Worm (Caenorhabditis elegans) whole organism, L3 larva: Measurements from ENCODE around the gene flp-21.

Source experiments
- R02D3.7 ChIP-seq: fragments of 150-350 bp; optimal IDR thresholded peaks from 2 replicates; lab custom pipeline; 2014; ENCODE audit warnings: missing biosample characterization, missing genetic modification characterization
- ZK546.5 ChIP-seq: sonication (generic microtip); optimal IDR thresholded peaks from 2 replicates; lab custom pipeline; 2017; ENCODE audit warnings: missing biosample characterization, missing genetic modification characterization
- aly-2 ChIP-seq: fragments of 150-350 bp; optimal IDR thresholded peaks from 2 replicates; lab custom pipeline; 2014; ENCODE audit warnings: missing biosample characterization, missing genetic modification characterization
- ama-1 ChIP-seq: fragments of 150-350 bp; optimal IDR thresholded peaks from 2 replicates; lab custom pipeline; 2018
- ceh-16 ChIP-seq: sonication (generic microtip); optimal IDR thresholded peaks from 2 replicates; lab custom pipeline; 2017; ENCODE audit warnings: missing biosample characterization, missing genetic modification characterization
- ceh-28 ChIP-seq: fragments of 150-350 bp; optimal IDR thresholded peaks from 2 replicates; lab custom pipeline; 2014; ENCODE audit warnings: missing biosample characterization, missing genetic modification reagents, missing genetic modification characterization
- ceh-82 ChIP-seq: fragments of 150-350 bp; optimal IDR thresholded peaks from 2 replicates; lab custom pipeline; 2014; ENCODE audit warnings: missing biosample characterization, missing genetic modification characterization
- daf-12 ChIP-seq: fragments of 150-350 bp; optimal IDR thresholded peaks from 2 replicates; lab custom pipeline; 2014; ENCODE audit warnings: missing biosample characterization, missing genetic modification reagents, missing genetic modification characterization
- egl-5 ChIP-seq: fragments of 150-350 bp; optimal IDR thresholded peaks from 2 replicates; lab custom pipeline; 2017; ENCODE audit warnings: missing biosample characterization, missing genetic modification reagents, missing genetic modification characterization, inconsistent platforms
- elt-1 ChIP-seq: fragments of 150-350 bp; optimal IDR thresholded peaks from 2 replicates; lab custom pipeline; 2014; ENCODE audit warnings: missing biosample characterization, missing genetic modification characterization
- elt-2 ChIP-seq: sonication (generic microtip); optimal IDR thresholded peaks from 2 replicates; lab custom pipeline; 2016; ENCODE audit warnings: missing genetic modification reagents, mild to moderate bottlenecking, missing genetic modification characterization, missing compliant biosample characterization
- elt-3 ChIP-seq, 3 experiments: fragments of 150-350 bp in 1 of 3; sonication (generic microtip) in 2 of 3; optimal IDR thresholded peaks; 2 replicates in 2 of 3; 4 replicates in 1 of 3; lab custom pipeline; 2014 to 2017; ENCODE audit warnings: missing biosample characterization in 3 of 3, missing genetic modification characterization in 3 of 3
- eor-1 ChIP-seq, 2 experiments: fragments of 150-350 bp; optimal IDR thresholded peaks; 2 replicates each; lab custom pipeline; 2014 to 2018; ENCODE audit warnings: missing biosample characterization in 2 of 2, missing genetic modification characterization in 2 of 2
- fkh-10 ChIP-seq: sonication (generic microtip); optimal IDR thresholded peaks from 2 replicates; lab custom pipeline; 2017; ENCODE audit warnings: missing biosample characterization, missing genetic modification reagents, missing genetic modification characterization
- fkh-2 ChIP-seq: fragments of 150-350 bp; optimal IDR thresholded peaks from 2 replicates; lab custom pipeline; 2014; ENCODE audit warnings: missing biosample characterization, missing genetic modification reagents, missing genetic modification characterization
- fos-1 ChIP-seq: fragments of 150-350 bp; optimal IDR thresholded peaks from 2 replicates; lab custom pipeline; 2014; ENCODE audit warnings: missing biosample characterization, missing genetic modification characterization
- jun-1 ChIP-seq: fragments of 150-350 bp; optimal IDR thresholded peaks from 2 replicates; lab custom pipeline; 2014; ENCODE audit warnings: missing biosample characterization, missing genetic modification reagents, missing genetic modification characterization
- lin-15B ChIP-seq: fragments of 150-350 bp; optimal IDR thresholded peaks from 2 replicates; lab custom pipeline; 2014; ENCODE audit warnings: missing biosample characterization, missing genetic modification characterization
- lin-39 ChIP-seq: fragments of 150-350 bp; optimal IDR thresholded peaks from 2 replicates; lab custom pipeline; 2018; ENCODE audit warnings: missing biosample characterization, missing genetic modification reagents, missing genetic modification characterization
- lsy-12 ChIP-seq: sonication (generic microtip); optimal IDR thresholded peaks from 2 replicates; lab custom pipeline; 2016; ENCODE audit warnings: mild to moderate bottlenecking, missing genetic modification characterization, missing compliant biosample characterization
- mml-1 ChIP-seq: fragments of 150-350 bp; sonication (generic microtip); optimal IDR thresholded peaks from 3 replicates; lab custom pipeline; 2014; ENCODE audit warnings: missing biosample characterization, missing genetic modification characterization
- nfya-1 ChIP-seq: sonication (generic microtip); optimal IDR thresholded peaks from 2 replicates; lab custom pipeline; 2017; ENCODE audit warnings: missing genetic modification characterization, mild to moderate bottlenecking, missing compliant biosample characterization, antibody characterized with exemption, moderate library complexity; ENCODE audit not compliant: insufficient read depth
- nhr-11 ChIP-seq: fragments of 150-350 bp; optimal IDR thresholded peaks from 2 replicates; lab custom pipeline; 2014; ENCODE audit warnings: missing biosample characterization, missing genetic modification characterization
- nhr-12 ChIP-seq: fragments of 150-350 bp; optimal IDR thresholded peaks from 2 replicates; lab custom pipeline; 2014; ENCODE audit warnings: missing biosample characterization, missing genetic modification characterization
- nhr-23 ChIP-seq: fragments of 150-350 bp; optimal IDR thresholded peaks from 2 replicates; lab custom pipeline; 2014; ENCODE audit warnings: missing biosample characterization, missing genetic modification reagents, missing genetic modification characterization
- nhr-237 ChIP-seq: fragments of 150-350 bp; optimal IDR thresholded peaks from 2 replicates; lab custom pipeline; 2014; ENCODE audit warnings: missing biosample characterization, missing genetic modification characterization
- nhr-25 ChIP-seq: sonication (generic microtip); optimal IDR thresholded peaks from 2 replicates; lab custom pipeline; 2017; ENCODE audit warnings: missing biosample characterization, missing genetic modification characterization
- nhr-28 ChIP-seq: fragments of 150-350 bp; optimal IDR thresholded peaks from 2 replicates; lab custom pipeline; 2014; ENCODE audit warnings: missing biosample characterization, missing genetic modification characterization
- nhr-43 ChIP-seq: sonication (generic microtip); optimal IDR thresholded peaks from 2 replicates; lab custom pipeline; 2016; ENCODE audit warnings: mild to moderate bottlenecking, missing genetic modification characterization, missing compliant biosample characterization; ENCODE audit not compliant: poor library complexity, severe bottlenecking
- nhr-67 ChIP-seq: fragments of 150-350 bp; optimal IDR thresholded peaks from 2 replicates; lab custom pipeline; 2014; ENCODE audit warnings: missing biosample characterization, missing genetic modification characterization
- nhr-76 ChIP-seq: fragments of 150-350 bp; sonication (generic microtip); optimal IDR thresholded peaks from 5 replicates; lab custom pipeline; 2014; ENCODE audit warnings: missing biosample characterization, missing genetic modification characterization
- nhr-77 ChIP-seq: fragments of 150-350 bp; optimal IDR thresholded peaks from 2 replicates; lab custom pipeline; 2014; ENCODE audit warnings: missing biosample characterization, missing genetic modification characterization
- sea-2 ChIP-seq: fragments of 150-350 bp; sonication (generic microtip); optimal IDR thresholded peaks from 4 replicates; lab custom pipeline; 2014; ENCODE audit warnings: missing biosample characterization, missing genetic modification reagents, missing genetic modification characterization
- tbx-2 ChIP-seq: sonication (generic microtip); optimal IDR thresholded peaks from 2 replicates; lab custom pipeline; 2016; ENCODE audit warnings: mild to moderate bottlenecking, missing genetic modification characterization, missing compliant biosample characterization
- unc-62 ChIP-seq: fragments of 150-350 bp; sonication (generic microtip); optimal IDR thresholded peaks from 4 replicates; lab custom pipeline; 2014; ENCODE audit warnings: missing biosample characterization, missing genetic modification reagents, missing genetic modification characterization
- zag-1 ChIP-seq: fragments of 150-350 bp; optimal IDR thresholded peaks from 2 replicates; lab custom pipeline; 2014; ENCODE audit warnings: missing biosample characterization, missing genetic modification characterization
- ztf-11 ChIP-seq: fragments of 150-350 bp; optimal IDR thresholded peaks from 2 replicates; lab custom pipeline; 2014; ENCODE audit warnings: missing biosample characterization, missing genetic modification characterization
- ztf-4 ChIP-seq: fragments of 150-350 bp; optimal IDR thresholded peaks from 2 replicates; lab custom pipeline; 2014; ENCODE audit warnings: missing biosample characterization, missing genetic modification characterization

flp-21 gene

DNA sequence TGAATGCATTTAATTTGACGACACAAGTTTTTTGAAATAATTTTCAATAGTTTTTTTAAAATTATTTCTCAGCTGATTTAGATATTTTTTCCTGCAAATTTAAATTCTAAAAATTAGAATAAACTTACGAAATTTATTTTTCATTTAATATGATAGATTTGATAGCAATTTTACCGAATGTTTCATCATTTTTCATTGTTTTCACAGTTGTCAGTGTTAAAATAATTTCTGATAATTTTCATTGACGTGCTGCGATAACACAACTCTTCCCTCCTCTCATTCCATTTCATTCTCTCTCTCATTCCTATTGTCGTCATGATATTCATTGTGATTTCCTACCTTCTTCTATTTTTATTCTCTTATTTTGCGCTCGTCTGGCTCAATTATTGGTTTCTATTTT, 33.0 kb upstream of the flp-21 start, which contains the start of gene hint-3:
Gene hint-3 (plus strand): TSS at position 301 of the 400 bp plus-strand sequence.
- no peak for TF ChIP-seq nhr-237 (tag; lab: Kevin White, UChicago)
- no peak for TF ChIP-seq nhr-67 (tag; lab: Kevin White, UChicago)
- peak; percentile 36 for TF ChIP-seq elt-2
- TF ChIP-seq lin-39 (tag; lab: Kevin White, UChicago) = no peak
- TF ChIP-seq, all 47 proteins: peak for 1

- TF ChIP-seq nhr-237 (tag; lab: Kevin White, UChicago) (no peak), nhr-28 (tag; lab: Kevin White, UChicago) (no peak), elt-2 (no peak), fos-1 (tag; lab: Kevin White, UChicago) (no peak), nfya-1 (tag; lab: Kevin White, UChicago) (peak; percentile 83)
These were observed 31.3 kb upstream of the flp-21 start for ce11 chrV:7761906-7762305.

DNA sequence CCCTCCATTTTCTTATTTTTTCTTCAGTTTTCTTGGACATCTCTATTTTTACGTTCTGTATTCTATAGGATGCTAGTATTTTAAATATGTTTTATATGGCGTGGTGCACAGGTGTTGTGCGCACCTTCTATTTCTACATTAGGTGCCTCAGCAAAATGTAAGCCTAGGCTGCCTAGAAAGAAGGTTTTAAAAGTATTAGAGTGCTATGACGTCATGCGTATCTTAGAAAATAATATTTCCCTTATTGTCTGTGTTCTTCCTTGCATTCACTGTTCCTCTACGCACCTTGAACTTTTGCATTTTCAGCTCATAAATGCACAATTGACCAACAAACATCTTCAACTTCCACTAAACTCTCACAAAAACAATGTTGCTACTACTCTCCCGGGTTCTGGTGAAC, 22.2 kb upstream of the flp-21 start, which contains the start of gene frpr-3:
Gene frpr-3 (plus strand): TSS at position 301 of the 400 bp plus-strand sequence.
- TF ChIP-seq aly-2 (tag; lab: Kevin White, UChicago) (no peak), R02D3.7 (no peak), daf-12 (tag; lab: Kevin White, UChicago) (no peak), nfya-1 (tag; lab: Kevin White, UChicago) (no peak), nhr-12 (tag; lab: Kevin White, UChicago) (no peak), nhr-67 (tag; lab: Kevin White, UChicago) (no peak), tbx-2 (tag; lab: Kevin White, UChicago) (no peak), elt-1 (no peak), ama-1 (lab: Kevin White, UChicago) (no peak), lin-39 (tag; lab: Kevin White, UChicago) (no peak), lsy-12 (tag; lab: Kevin White, UChicago) (no peak), ceh-82 (tag; lab: Kevin White, UChicago) (no peak), jun-1 (tag; lab: Kevin White, UChicago) (no peak), ceh-16 (tag; lab: Kevin White, UChicago) (no peak)
- TF ChIP-seq, all 47 proteins: peak for 0

ce11 chrV:7773647-7774046, 19.5 kb upstream of the flp-21 start:
- TF ChIP-seq ceh-16 (tag; lab: Kevin White, UChicago) = no peak

ce11 chrV:7774143-7774595, 19.0 kb upstream of the flp-21 start, which contains the start of gene grl-10:
Gene grl-10, plus strand, starts transcription at chrV:7774545.
- no peak for TF ChIP-seq lin-15B (tag; lab: Kevin White, UChicago)
- TF ChIP-seq nhr-43 (tag; lab: Kevin White, UChicago) = peak; percentile 61

- TF ChIP-seq fkh-2 (no peak), lin-39 (tag; lab: Kevin White, UChicago) (no peak), nhr-43 (tag; lab: Kevin White, UChicago) (peak; percentile 47), ama-1 (lab: Kevin White, UChicago) (peak; percentile 32), elt-3 (tag; optimal IDR thresholded peaks at IDR 0.05; lab: Kevin White, UChicago) (no peak)
These were observed 17.9 kb upstream of the flp-21 start for ce11 chrV:7775226-7775625.

DNA sequence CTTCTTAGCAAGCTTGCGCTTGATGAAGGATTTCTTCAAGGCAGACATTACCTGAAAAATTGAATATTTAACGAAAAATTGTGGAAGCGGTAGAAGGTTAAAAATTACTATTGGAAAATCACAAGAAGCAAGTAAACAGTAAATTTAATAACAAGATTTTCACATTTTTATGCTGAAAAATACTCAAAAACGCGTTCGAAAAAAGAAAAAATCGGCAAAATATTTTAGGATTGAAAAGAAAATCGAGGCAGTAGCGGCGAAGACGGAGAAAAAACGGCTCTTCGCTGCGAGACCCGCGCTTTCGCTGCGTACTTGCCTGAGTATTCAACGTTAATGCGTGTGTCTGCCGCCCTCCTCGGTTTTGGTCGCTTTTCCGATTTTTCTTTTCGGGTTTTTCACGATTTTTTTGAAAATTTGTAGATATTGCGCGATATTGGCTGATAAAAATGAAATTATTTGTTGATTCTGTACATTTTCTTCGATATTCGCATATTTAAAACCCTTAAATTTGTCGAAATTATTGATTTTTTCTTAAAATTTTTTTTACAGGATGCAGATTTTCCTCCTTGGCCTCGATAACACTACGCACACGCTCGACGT, 17.0 kb upstream of the flp-21 start, which contains the start of the genes rpl-39 and rps-30:
Gene rpl-39 (minus strand): TSS at position 51 of the 600 bp plus-strand sequence.
Gene rps-30 (plus strand): TSS at position 550 of the 600 bp plus-strand sequence.
- TF ChIP-seq mml-1 (tag; lab: Kevin White, UChicago) (no peak), zag-1 (no peak), ceh-16 (tag; lab: Kevin White, UChicago) (no peak), nhr-25 (tag; lab: Kevin White, UChicago) (peak; percentile 88), eor-1 (tag; optimal IDR thresholded peaks at IDR 0.05; lab: Kevin White, UChicago) (no peak), unc-62 (no peak), nhr-76 (tag; lab: Kevin White, UChicago) (no peak), lin-39 (tag; lab: Kevin White, UChicago) (peak; percentile 93), ztf-4 (tag; lab: Kevin White, UChicago) (no peak), nhr-67 (tag; lab: Kevin White, UChicago) (no peak), nhr-23 (tag; lab: Kevin White, UChicago) (peak; percentile 88), ceh-28 (tag; lab: Kevin White, UChicago) (peak; percentile 43), elt-1 (peak; percentile 25), egl-5 (tag; lab: Kevin White, UChicago) (no peak), fkh-10 (GFP tag; lab: Kevin White, UChicago) (peak; percentile 19), nhr-12 (tag; lab: Kevin White, UChicago) (no peak), elt-2 (peak; percentile 65), sea-2 (GFP tag; lab: Kevin White, UChicago) (no peak), R02D3.7 (peak; percentile 91), nhr-11 (tag; lab: Kevin White, UChicago) (peak; percentile 53), nhr-77 (tag; lab: Kevin White, UChicago) (peak; percentile 54), nhr-237 (tag; lab: Kevin White, UChicago) (no peak), jun-1 (tag; lab: Kevin White, UChicago) (peak; percentile 66), ZK546.5 (tag; lab: Kevin White, UChicago) (no peak), ztf-11 (tag; lab: Kevin White, UChicago) (no peak)
